Fruit fly (Drosophila melanogaster) whole organism, embryonic: ENCODE results near the gene tup.

Experiments
- Adf1 ChIP-seq: fragments of 200-800 bp; sonication (Bioruptor generic); IDR thresholded peaks from 2 replicates; pipeline ENCODE4 v1.3.6; 2022; ENCODE audit warnings: missing biosample characterization, missing genetic modification characterization
- Atf6 ChIP-seq: fragments of 200-800 bp; sonication (Bioruptor generic); IDR thresholded peaks from 2 replicates; pipeline ENCODE4 v1.3.6; 2022; ENCODE audit warnings: missing biosample characterization, missing genetic modification characterization
- Bgb ChIP-seq: fragments of 200-800 bp; sonication (Bioruptor generic); IDR thresholded peaks from 2 replicates; pipeline ENCODE4 v1.3.6; 2022; ENCODE audit warnings: missing biosample characterization, missing genetic modification characterization; ENCODE audit not compliant: partially characterized antibody
- CG10431 ChIP-seq: fragments of 200-800 bp; sonication (Bioruptor generic); optimal IDR thresholded peaks from 3 replicates; lab custom pipeline; 2018; ENCODE audit warnings: missing biosample characterization, mild to moderate bottlenecking, missing genetic modification characterization
- CG12071 ChIP-seq: fragments of 200-800 bp; sonication (Bioruptor generic); optimal IDR thresholded peaks from 3 replicates; lab custom pipeline; 2018; ENCODE audit warnings: missing biosample characterization, mild to moderate bottlenecking, missing genetic modification characterization
- CG12769 ChIP-seq: fragments of 200-800 bp; sonication (Bioruptor generic); optimal IDR thresholded peaks from 2 replicates; lab custom pipeline; 2019; ENCODE audit warnings: missing biosample characterization, mild to moderate bottlenecking, missing genetic modification characterization, moderate library complexity
- CG13296 ChIP-seq: fragments of 200-800 bp; sonication (Bioruptor generic); optimal IDR thresholded peaks from 3 replicates; lab custom pipeline; 2018; ENCODE audit warnings: missing biosample characterization, mild to moderate bottlenecking, missing genetic modification characterization
- CG14014 ChIP-seq: fragments of 200-800 bp; sonication (Bioruptor generic); IDR thresholded peaks from 2 replicates; pipeline ENCODE4 v1.3.6; 2022; ENCODE audit warnings: missing biosample characterization, missing genetic modification characterization
- CG14710 ChIP-seq: fragments of 200-800 bp; sonication (Bioruptor generic); optimal IDR thresholded peaks from 3 replicates; lab custom pipeline; 2019; ENCODE audit warnings: missing biosample characterization, mild to moderate bottlenecking, missing genetic modification characterization, moderate library complexity
- CG15269 ChIP-seq: fragments of 200-800 bp; sonication (Bioruptor generic); optimal IDR thresholded peaks from 2 replicates; lab custom pipeline; 2018; ENCODE audit warnings: missing biosample characterization, mild to moderate bottlenecking, missing genetic modification characterization, moderate library complexity
- CG31365 ChIP-seq: fragments of 200-800 bp; sonication (Bioruptor generic); optimal IDR thresholded peaks from 2 replicates; lab custom pipeline; 2018; ENCODE audit warnings: missing biosample characterization, mild to moderate bottlenecking, missing genetic modification characterization
- CG34376 ChIP-seq: fragments of 200-800 bp; sonication (Bioruptor generic); optimal IDR thresholded peaks from 2 replicates; lab custom pipeline; 2018; ENCODE audit warnings: missing biosample characterization, mild to moderate bottlenecking, missing genetic modification characterization
- CG42726 ChIP-seq: fragments of 200-800 bp; sonication (Bioruptor generic); IDR thresholded peaks from 2 replicates; pipeline ENCODE4 v1.3.6; 2022; ENCODE audit warnings: missing biosample characterization, missing genetic modification characterization; ENCODE audit not compliant: partially characterized antibody
- CG4617 ChIP-seq: fragments of 200-800 bp; sonication (Bioruptor generic); optimal IDR thresholded peaks from 3 replicates; lab custom pipeline; 2016; ENCODE audit warnings: missing biosample characterization, missing genetic modification characterization, borderline replicate concordance
- CG6175 ChIP-seq: fragments of 200-800 bp; sonication (Bioruptor generic); IDR thresholded peaks from 3 replicates; pipeline ENCODE4 v1.3.6; 2022; ENCODE audit warnings: missing biosample characterization, missing genetic modification characterization
- CG7987 ChIP-seq: fragments of 200-800 bp; sonication (Bioruptor generic); optimal IDR thresholded peaks from 2 replicates; lab custom pipeline; 2018; ENCODE audit warnings: missing biosample characterization, mild to moderate bottlenecking, missing genetic modification characterization, moderate library complexity
- CG8089 ChIP-seq: fragments of 200-800 bp; sonication (Bioruptor generic); optimal IDR thresholded peaks from 3 replicates; lab custom pipeline; 2016; ENCODE audit warnings: missing biosample characterization, missing genetic modification characterization
- CG8290 ChIP-seq, 3 experiments: fragments of 200-800 bp; sonication (Bioruptor generic); optimal IDR thresholded peaks; 2 replicates each; lab custom pipeline; 2016 to 2019; ENCODE audit warnings: missing biosample characterization in 3 of 3, missing genetic modification characterization in 3 of 3, mild to moderate bottlenecking in 2 of 3, moderate library complexity in 1 of 3
- CHES-1-like ChIP-seq: fragments of 200-800 bp; sonication (Bioruptor generic); optimal IDR thresholded peaks from 2 replicates; lab custom pipeline; 2016; ENCODE audit warnings: missing biosample characterization, missing genetic modification characterization
- Chrac-16 ChIP-seq: fragments of 200-800 bp; sonication (Bioruptor generic); optimal IDR thresholded peaks from 3 replicates; lab custom pipeline; 2016; ENCODE audit warnings: missing biosample characterization, missing genetic modification characterization
- Dek ChIP-seq: fragments of 200-800 bp; sonication (Bioruptor generic); optimal IDR thresholded peaks from 3 replicates; lab custom pipeline; 2019; ENCODE audit warnings: missing biosample characterization, mild to moderate bottlenecking, missing genetic modification characterization, moderate library complexity
- HmgZ ChIP-seq: fragments of 200-800 bp; sonication (Bioruptor generic); optimal IDR thresholded peaks from 2 replicates; lab custom pipeline; 2018; ENCODE audit warnings: missing biosample characterization, mild to moderate bottlenecking, missing genetic modification characterization
- Pdp1 ChIP-seq, 2 experiments: fragments of 200-800 bp; sonication (Bioruptor generic); optimal IDR thresholded peaks; 3 replicates each; lab custom pipeline; 2016; ENCODE audit warnings: missing biosample characterization in 2 of 2, missing genetic modification characterization in 2 of 2, mild to moderate bottlenecking in 1 of 2, moderate library complexity in 1 of 2
- TFAM ChIP-seq: fragments of 200-800 bp; sonication (Bioruptor generic); optimal IDR thresholded peaks from 2 replicates; lab custom pipeline; 2017; ENCODE audit warnings: missing biosample characterization, missing genetic modification characterization, inconsistent platforms
- amos ChIP-seq: fragments of 200-800 bp; sonication (Bioruptor generic); IDR thresholded peaks from 2 replicates; pipeline ENCODE4 v1.3.6; 2022; ENCODE audit warnings: missing biosample characterization, missing genetic modification characterization; ENCODE audit not compliant: partially characterized antibody
- aop ChIP-seq: fragments of 200-800 bp; sonication (Bioruptor generic); IDR thresholded peaks from 2 replicates; pipeline ENCODE4 v1.3.6; 2022; ENCODE audit warnings: missing biosample characterization, missing genetic modification characterization
- ci ChIP-seq: fragments of 200-800 bp; sonication (Bioruptor generic); IDR thresholded peaks from 3 replicates; pipeline ENCODE4 v1.3.6; 2022; ENCODE audit warnings: missing biosample characterization, missing genetic modification characterization
- corto ChIP-seq: fragments of 200-800 bp; sonication (Bioruptor generic); optimal IDR thresholded peaks from 2 replicates; lab custom pipeline; 2016; ENCODE audit warnings: missing biosample characterization, mild to moderate bottlenecking, missing genetic modification characterization, moderate library complexity
- crol ChIP-seq: fragments of 200-800 bp; sonication (Bioruptor generic); IDR thresholded peaks from 2 replicates; pipeline ENCODE4 v1.3.6; 2022; ENCODE audit warnings: missing biosample characterization, missing genetic modification characterization
- cwo ChIP-seq: fragments of 200-800 bp; sonication (Bioruptor generic); optimal IDR thresholded peaks from 3 replicates; lab custom pipeline; 2017; ENCODE audit warnings: missing biosample characterization, missing genetic modification characterization, mild to moderate bottlenecking, moderate library complexity, missing genetic modification reagents
- en ChIP-seq: fragments of 200-800 bp; sonication (Bioruptor generic); optimal IDR thresholded peaks from 2 replicates; lab custom pipeline; 2016; ENCODE audit warnings: missing biosample characterization, missing genetic modification characterization
- ewg ChIP-seq: fragments of 200-800 bp; sonication (Bioruptor generic); optimal IDR thresholded peaks from 3 replicates; lab custom pipeline; 2017; ENCODE audit warnings: mild to moderate bottlenecking, missing biosample characterization, missing genetic modification reagents, missing genetic modification characterization
- ftz-f1 ChIP-seq: fragments of 200-800 bp; sonication (Bioruptor generic); optimal IDR thresholded peaks from 2 replicates; lab custom pipeline; 2016; ENCODE audit warnings: missing biosample characterization, missing genetic modification characterization
- kni ChIP-seq: fragments of 200-800 bp; sonication (Bioruptor generic); optimal IDR thresholded peaks from 3 replicates; lab custom pipeline; 2017; ENCODE audit warnings: mild to moderate bottlenecking, missing biosample characterization, missing genetic modification reagents, missing genetic modification characterization
- mld ChIP-seq: fragments of 200-800 bp; sonication (Bioruptor generic); IDR thresholded peaks from 3 replicates; pipeline ENCODE4 v1.3.6; 2022; ENCODE audit warnings: missing biosample characterization, missing genetic modification characterization; ENCODE audit not compliant: partially characterized antibody
- nom ChIP-seq: fragments of 200-800 bp; sonication (Bioruptor generic); optimal IDR thresholded peaks from 2 replicates; lab custom pipeline; 2017; ENCODE audit warnings: missing biosample characterization, missing genetic modification characterization, mild to moderate bottlenecking, moderate library complexity, missing genetic modification reagents
- oc ChIP-seq: fragments of 200-800 bp; sonication (Bioruptor generic); optimal IDR thresholded peaks from 2 replicates; lab custom pipeline; 2018; ENCODE audit warnings: missing biosample characterization, mild to moderate bottlenecking, missing genetic modification characterization, moderate library complexity
- p53 ChIP-seq: fragments of 200-800 bp; sonication (Bioruptor generic); optimal IDR thresholded peaks from 2 replicates; lab custom pipeline; 2016; ENCODE audit warnings: missing biosample characterization, missing genetic modification characterization
- pho ChIP-seq: fragments of 200-800 bp; sonication (Bioruptor generic); optimal IDR thresholded peaks from 2 replicates; lab custom pipeline; 2016; ENCODE audit warnings: missing biosample characterization, missing genetic modification characterization
- rib ChIP-seq: fragments of 200-800 bp; sonication (Bioruptor generic); IDR thresholded peaks from 2 replicates; pipeline ENCODE4 v1.3.6; 2022; ENCODE audit warnings: missing biosample characterization, missing genetic modification characterization
- run ChIP-seq: fragments of 200-800 bp; sonication (Bioruptor generic); optimal IDR thresholded peaks from 3 replicates; lab custom pipeline; 2018; ENCODE audit warnings: missing biosample characterization, mild to moderate bottlenecking, missing genetic modification characterization
- sd ChIP-seq: fragments of 200-800 bp; sonication (Bioruptor generic); optimal IDR thresholded peaks from 3 replicates; lab custom pipeline; 2018; ENCODE audit warnings: missing biosample characterization, mild to moderate bottlenecking, missing genetic modification characterization, moderate library complexity
- sim ChIP-seq: fragments of 200-800 bp; sonication (Bioruptor generic); IDR thresholded peaks from 2 replicates; pipeline ENCODE4 v1.3.6; 2022; ENCODE audit warnings: missing biosample characterization, missing genetic modification characterization
- stc ChIP-seq: fragments of 200-800 bp; sonication (Bioruptor generic); IDR thresholded peaks from 2 replicates; pipeline ENCODE4 v1.3.6; 2022; ENCODE audit warnings: missing biosample characterization, missing genetic modification characterization
- sug ChIP-seq: fragments of 200-800 bp; optimal IDR thresholded peaks from 2 replicates; lab custom pipeline; 2019; ENCODE audit warnings: missing biosample characterization, mild to moderate bottlenecking, missing genetic modification characterization, moderate library complexity
- vvl ChIP-seq: fragments of 200-800 bp; sonication (Bioruptor generic); IDR thresholded peaks from 2 replicates; pipeline ENCODE4 v1.3.6; 2022; ENCODE audit warnings: missing biosample characterization, missing genetic modification characterization
- zf30C ChIP-seq: fragments of 200-800 bp; sonication (Bioruptor generic); optimal IDR thresholded peaks from 3 replicates; lab custom pipeline; 2018; ENCODE audit warnings: missing biosample characterization, mild to moderate bottlenecking, missing genetic modification characterization

tup gene

dm6 chr2L:18823243-18823803 is 57.7 kb downstream of the tup start, which contains the start of gene Ugt36D1 (continued):
- TF ChIP-seq TFAM (GFP tag; lab: Kevin White, UChicago) (no peak), CG6175 (GFP tag; lab: Robert Waterston, UW) (0 out of 3 replicates have a peak, but pooled peaks have one; percentile 11), CG4617 (GFP tag; lab: Kevin White, UChicago) (no peak), sug (tag; lab: Kevin White, UChicago) (peak; percentile 1), CG12071 (no peak), rib (GFP tag; lab: Robert Waterston, UW) (0 out of 2 replicates have a peak, but pooled peaks have one; percentile 26), pho (no peak), CG34376 (no peak), Atf6 (GFP tag; lab: Robert Waterston, UW) (0 out of 2 replicates have a peak, but pooled peaks have one; percentile 12), Chrac-16 (GFP tag; lab: Kevin White, UChicago) (no peak), CG42726 (GFP tag; lab: Robert Waterston, UW) (peak; percentile 66), mld (0 out of 3 replicates have a peak, but pooled peaks have one; percentile 48), vvl (0 out of 2 replicates have a peak, but pooled peaks have one; percentile 37), sim (no peak), oc (tag; lab: Kevin White, UChicago) (peak; percentile 27), en (GFP tag; lab: Kevin White, UChicago) (no peak), sd (peak; percentile 76), CG31365 (peak; percentile 10), p53 (peak; percentile 2), stc (GFP tag; lab: Robert Waterston, UW) (peak; percentile 23; the same call in 1 of the 2 replicates), kni (GFP tag; lab: Kevin White, UChicago) (peak; percentile 36), ewg (GFP tag; lab: Kevin White, UChicago) (peak; percentile 13), corto (GFP tag; lab: Kevin White, UChicago) (peak; percentile 4), crol (GFP tag; lab: Robert Waterston, UW) (no peak), nom (GFP tag; lab: Kevin White, UChicago) (peak; percentile 15), aop (peak; percentile 67; the same call in 1 of the 2 replicates), CG10431 (GFP tag; lab: Kevin White, UChicago) (no peak), CG14014 (GFP tag; lab: Robert Waterston, UW) (0 out of 2 replicates have a peak, but pooled peaks have one; percentile 23), CG13296 (GFP tag; lab: Kevin White, UChicago) (peak; percentile 21), amos (GFP tag; lab: Robert Waterston, UW) (peak; percentile 41; the same call in 1 of the 2 replicates), Bgb (GFP tag; lab: Robert Waterston, UW) (peak; percentile 52), CG7987 (peak; percentile 31), CG8290 (GFP tag; optimal IDR thresholded peaks at IDR 0.05; lab: Kevin White, UChicago) (no peak), CG8290 (tag; optimal IDR thresholded peaks at IDR 0.05; lab: Kevin White, UChicago) (peak in 1 of 2 experiments; percentile 47), CHES-1-like (GFP tag; lab: Kevin White, UChicago) (no peak), CG15269 (peak; percentile 18), ci (GFP tag; lab: Robert Waterston, UW) (peak; percentile 74; the same call in 2 of the 3 replicates), cwo (peak; percentile 57), Adf1 (GFP tag; lab: Robert Waterston, UW) (peak; percentile 29; the same call in 1 of the 2 replicates), ftz-f1 (GFP tag; lab: Kevin White, UChicago) (peak; percentile 53), zf30C (no peak), CG12769 (tag; lab: Kevin White, UChicago) (peak; percentile 50), HmgZ (peak; percentile 6), Pdp1 (GFP tag; optimal IDR thresholded peaks at IDR 0.05; lab: Kevin White, UChicago) (peak in 1 of 2 experiments; percentile 80), CG14710 (tag; lab: Kevin White, UChicago) (peak; percentile 10), Dek (tag; lab: Kevin White, UChicago) (peak; percentile 11), run (tag; lab: Kevin White, UChicago) (no peak), CG8089 (no peak)
